Fruit fly (Drosophila melanogaster): Measurements from ENCODE around the gene kuk.

The kuk gene

dm6 chr3R:17079859-17080255, at the start of gene kuk, which contains the start of gene Keap1:
TSS of gene kuk (plus strand) at chr3R:17080244.
TSS of gene Keap1 (minus strand) at chr3R:17079945.
- TF ChIP-seq lz (GFP tag; optimal IDR thresholded peaks at IDR 0.05), result peak; percentile 70
- no peak for TF ChIP-seq net (GFP tag; optimal IDR thresholded peaks at IDR 0.05)
- peak; percentile 54 for TF ChIP-seq CG10631 (GFP tag; optimal IDR thresholded peaks at IDR 0.05)
- TF ChIP-seq fd85E (GFP tag; optimal IDR thresholded peaks at IDR 0.05), result no peak
- TF ChIP-seq acj6 (GFP tag; optimal IDR thresholded peaks at IDR 0.05), result peak; percentile 57
- TF ChIP-seq CG8319 (GFP tag; optimal IDR thresholded peaks at IDR 0.05), result peak; percentile 19
- no peak for TF ChIP-seq spab (GFP tag; optimal IDR thresholded peaks at IDR 0.05)
- peak; percentile 21 for TF ChIP-seq CG32006 (GFP tag; optimal IDR thresholded peaks at IDR 0.05)
- TF ChIP-seq CG16779 (tag; optimal IDR thresholded peaks at IDR 0.05), result no peak
- peak; percentile 19 for TF ChIP-seq topi (GFP tag; optimal IDR thresholded peaks at IDR 0.05)
- TF ChIP-seq CG7368 (GFP tag; optimal IDR thresholded peaks at IDR 0.05), result no peak
- no peak for TF ChIP-seq svp (GFP tag)
- TF ChIP-seq CG6276 (GFP tag; optimal IDR thresholded peaks at IDR 0.05), result no peak
- TF ChIP-seq cyc (GFP tag; optimal IDR thresholded peaks at IDR 0.05), result peak; percentile 43
- TF ChIP-seq CG8119 (GFP tag; IDR thresholded peaks at IDR 0.05), result no peak
- TF ChIP-seq eg (GFP tag; IDR thresholded peaks at IDR 0.05), result peak; percentile 72; the same call in 1 of the 3 replicates
- peak; percentile 8 for TF ChIP-seq CG6792 (GFP tag; optimal IDR thresholded peaks at IDR 0.05)
- TF ChIP-seq CG31627 (GFP tag; optimal IDR thresholded peaks at IDR 0.05), result peak; percentile 65
- peak; percentile 17 for TF ChIP-seq achi (GFP tag; optimal IDR thresholded peaks at IDR 0.05)
- no peak for TF ChIP-seq fd59A (GFP tag; optimal IDR thresholded peaks at IDR 0.05)
- TF ChIP-seq CG8632 (GFP tag; optimal IDR thresholded peaks at IDR 0.05), result no peak
- no peak for TF ChIP-seq CG4318 (GFP tag; optimal IDR thresholded peaks at IDR 0.05)
- TF ChIP-seq Sox102F (GFP tag; optimal IDR thresholded peaks at IDR 0.05), result peak; percentile 36
- peak; percentile 17 for TF ChIP-seq Sox15 (GFP tag; optimal IDR thresholded peaks at IDR 0.05)
- no peak for TF ChIP-seq CG11294 (GFP tag; IDR thresholded peaks at IDR 0.05)
- TF ChIP-seq Eip93F (GFP tag; optimal IDR thresholded peaks at IDR 0.05), result peak; percentile 43
- TF ChIP-seq vri (GFP tag; optimal IDR thresholded peaks at IDR 0.05), result peak; percentile 68
- no peak for TF ChIP-seq CG15336 (GFP tag; IDR thresholded peaks at IDR 0.05)
- TF ChIP-seq Met (GFP tag; optimal IDR thresholded peaks at IDR 0.05), result peak; percentile 71
- TF ChIP-seq pdm3 (GFP tag; optimal IDR thresholded peaks at IDR 0.05), result peak; percentile 60
- TF ChIP-seq OdsH (GFP tag; optimal IDR thresholded peaks at IDR 0.05), result peak; percentile 65
- TF ChIP-seq Lpt (GFP tag; optimal IDR thresholded peaks at IDR 0.05), result peak; percentile 23
- TF ChIP-seq CG6808 (GFP tag; optimal IDR thresholded peaks at IDR 0.05), result peak; percentile 31
- no peak for TF ChIP-seq salr (GFP tag; optimal IDR thresholded peaks at IDR 0.05)
- TF ChIP-seq CG1621 (tag; optimal IDR thresholded peaks at IDR 0.05), result no peak
- TF ChIP-seq Hr39 (GFP tag; optimal IDR thresholded peaks at IDR 0.05), result peak; percentile 61
- peak; percentile 38 for TF ChIP-seq Hr4 (GFP tag; optimal IDR thresholded peaks at IDR 0.05)
- no peak for TF ChIP-seq Blimp-1 (GFP tag; optimal IDR thresholded peaks at IDR 0.05)
- TF ChIP-seq CG9139 (GFP tag; optimal IDR thresholded peaks at IDR 0.05), result no peak
- peak; percentile 35 for TF ChIP-seq CG3032 (tag; optimal IDR thresholded peaks at IDR 0.05)
- TF ChIP-seq Smox (GFP tag; optimal IDR thresholded peaks at IDR 0.05), result peak; percentile 66
- no peak for TF ChIP-seq CG6854 (GFP tag; optimal IDR thresholded peaks at IDR 0.05)
- TF ChIP-seq dac (GFP tag; optimal IDR thresholded peaks at IDR 0.05), result no peak
- TF ChIP-seq CG34406 (GFP tag; optimal IDR thresholded peaks at IDR 0.05), result peak; percentile 42
- peak; percentile 38; the same call in 1 of the 3 replicates for TF ChIP-seq CG6163 (GFP tag; IDR thresholded peaks at IDR 0.05)
- TF ChIP-seq Sox14 (GFP tag; optimal IDR thresholded peaks at IDR 0.05), result peak; percentile 84
- TF ChIP-seq Eip75B (GFP tag; optimal IDR thresholded peaks at IDR 0.05), result peak; percentile 24
- TF ChIP-seq CG10669 (GFP tag; optimal IDR thresholded peaks at IDR 0.05), result no peak
- TF ChIP-seq esn (GFP tag; optimal IDR thresholded peaks at IDR 0.05), result peak; percentile 69
- peak; percentile 44 for TF ChIP-seq Ets21C (GFP tag; optimal IDR thresholded peaks at IDR 0.05)
- TF ChIP-seq CG3919 (GFP tag; optimal IDR thresholded peaks at IDR 0.05), result peak; percentile 41
- no peak for TF ChIP-seq CG11902 (GFP tag; optimal IDR thresholded peaks at IDR 0.05)
- TF ChIP-seq Ets96B (tag; optimal IDR thresholded peaks at IDR 0.05), result no peak

All from whole organism, prepupa.